Worm (Caenorhabditis elegans): ENCODE measurements around the gene R05H5.7.

The R05H5.7 gene

DNA sequence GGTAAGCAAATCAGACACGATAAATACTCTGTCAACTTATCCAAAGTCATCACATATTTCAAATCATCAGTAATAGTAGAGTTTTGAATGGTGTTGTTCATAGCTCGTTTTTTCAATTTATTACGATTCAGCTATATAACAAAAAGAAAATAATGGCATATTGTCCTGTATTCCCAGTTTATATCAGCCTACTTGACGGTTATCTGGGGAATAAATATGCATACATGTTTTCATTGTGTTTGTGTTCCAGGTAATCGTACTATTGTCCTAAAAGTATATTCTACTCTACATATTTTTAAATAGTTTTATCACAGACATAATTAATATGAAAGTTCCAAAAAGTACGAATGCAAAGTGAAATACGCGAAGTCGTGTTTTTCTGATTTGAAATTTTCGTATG, 4.5 kb upstream of the R05H5.7 start, which contains the start of gene srd-2:
TSS of gene srd-2 (minus strand) at position 101 of the 400 bp plus-strand sequence.
- TF ChIP-seq dao-5 (tag; optimal IDR thresholded peaks at IDR 0.05) = no peak
- no peak for TF ChIP-seq W03F9.2 (tag; optimal IDR thresholded peaks at IDR 0.05)
- TF ChIP-seq him-1 (tag; optimal IDR thresholded peaks at IDR 0.05) = no peak

DNA sequence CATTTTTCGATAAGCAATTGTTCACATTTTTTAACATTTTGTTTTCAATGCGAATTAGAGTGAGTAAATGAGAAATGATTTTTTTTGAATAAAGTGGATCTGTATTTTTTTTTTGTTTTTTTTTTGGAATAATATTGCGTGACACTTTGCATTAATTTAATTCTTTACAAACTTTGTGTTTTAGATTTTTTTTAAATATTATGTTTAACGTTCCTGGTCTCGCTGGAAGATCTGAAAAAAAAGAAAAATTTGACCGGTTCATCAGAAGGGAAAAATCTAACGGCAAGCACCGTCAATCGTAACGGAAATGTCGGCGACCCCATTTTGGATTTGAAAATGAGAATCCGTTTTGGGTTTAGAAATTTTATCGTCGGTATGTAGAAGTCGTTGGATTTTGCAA, 2.9 kb upstream of the R05H5.7 start, which contains the start of gene cdc-25.4:
TSS of gene cdc-25.4 (minus strand) at position 101 of the 400 bp plus-strand sequence.
- TF ChIP-seq dao-5 (tag; optimal IDR thresholded peaks at IDR 0.05) (no peak), him-1 (tag; optimal IDR thresholded peaks at IDR 0.05) (no peak), W03F9.2 (tag; optimal IDR thresholded peaks at IDR 0.05) (no peak)

DNA sequence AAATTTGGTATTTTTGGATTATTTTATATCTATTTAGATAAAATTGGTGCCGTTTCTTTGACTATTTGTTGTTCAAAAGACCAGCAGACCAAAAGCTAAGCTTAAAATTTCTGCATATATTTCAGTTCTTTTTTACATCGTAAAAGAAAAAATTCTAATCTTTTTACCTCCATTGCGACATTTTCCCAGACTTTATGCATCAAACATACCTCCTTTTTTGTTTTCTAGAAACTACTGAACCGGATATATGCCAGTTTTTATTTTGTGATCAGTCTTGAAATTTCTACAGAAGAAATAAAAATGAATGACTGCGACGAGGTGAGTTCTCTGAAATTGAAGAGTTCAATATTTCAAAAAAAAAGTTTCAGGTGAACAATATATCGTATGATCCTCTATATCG, 2.3 kb downstream of the R05H5.7 start, which contains the start of gene srb-6:
TSS of gene srb-6 (plus strand) at position 301 of the 400 bp plus-strand sequence.
- TF ChIP-seq dao-5 (tag; optimal IDR thresholded peaks at IDR 0.05) (no peak), him-1 (tag; optimal IDR thresholded peaks at IDR 0.05) (no peak), W03F9.2 (tag; optimal IDR thresholded peaks at IDR 0.05) (no peak)

DNA sequence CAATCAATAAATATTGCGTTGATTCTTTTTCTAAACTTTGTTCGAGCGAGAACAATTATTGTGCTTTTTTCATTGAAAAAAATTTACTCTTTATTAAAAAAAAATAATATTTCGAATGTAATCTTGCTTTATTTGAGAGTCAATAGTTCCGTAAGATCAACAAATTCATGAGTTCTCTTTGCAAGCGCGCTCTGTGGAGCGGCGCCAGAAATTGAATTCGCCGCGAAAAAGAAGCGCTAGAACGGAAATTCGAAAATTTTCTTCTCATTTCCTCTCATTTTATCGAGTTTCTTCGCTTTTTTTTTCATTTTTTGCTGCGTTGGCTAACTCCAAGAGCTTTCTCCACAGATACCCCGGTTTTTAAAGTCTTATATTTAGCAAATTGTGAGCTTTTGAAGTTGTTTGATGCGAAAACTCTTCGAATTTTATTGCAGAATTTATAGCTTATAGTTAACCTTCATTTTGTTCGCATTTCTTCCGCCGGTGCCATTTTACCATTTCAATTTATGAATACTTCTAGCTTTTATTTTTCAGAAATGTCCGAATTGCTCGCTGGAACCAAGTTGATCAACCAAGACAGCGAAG, 4.9 kb downstream of the R05H5.7 start, which contains the start of gene R05H5.3:
TSS of gene R05H5.3 (plus strand) at position 535 of the 585 bp plus-strand sequence.
- peak; percentile 49 for TF ChIP-seq W03F9.2 (tag; optimal IDR thresholded peaks at IDR 0.05)
- TF ChIP-seq dao-5 (tag; optimal IDR thresholded peaks at IDR 0.05) = no peak
- TF ChIP-seq him-1 (tag; optimal IDR thresholded peaks at IDR 0.05) = peak; percentile 16

DNA sequence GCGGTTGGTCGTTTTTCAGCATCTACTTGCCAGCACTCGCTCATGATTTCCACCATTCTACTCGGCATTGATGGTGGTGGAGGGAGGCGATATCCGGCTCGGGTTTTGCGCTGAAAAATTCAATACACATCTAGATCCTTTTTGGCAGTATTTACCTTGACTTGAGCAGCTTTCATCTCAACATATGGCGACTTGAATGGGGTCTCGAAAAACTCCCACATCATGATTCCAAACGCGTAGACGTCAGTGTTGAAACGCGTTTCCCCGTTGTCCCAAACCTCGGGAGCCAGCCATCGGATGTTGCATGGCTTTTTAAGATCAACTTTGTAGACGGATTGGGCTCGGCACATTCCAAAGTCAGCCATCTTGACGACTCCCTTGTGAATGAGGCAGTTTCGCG, 6.2 kb downstream of the R05H5.7 start:
- no peak for TF ChIP-seq dao-5 (tag; optimal IDR thresholded peaks at IDR 0.05)
- no peak for TF ChIP-seq him-1 (tag; optimal IDR thresholded peaks at IDR 0.05)
- TF ChIP-seq W03F9.2 (tag; optimal IDR thresholded peaks at IDR 0.05) = no peak

DNA sequence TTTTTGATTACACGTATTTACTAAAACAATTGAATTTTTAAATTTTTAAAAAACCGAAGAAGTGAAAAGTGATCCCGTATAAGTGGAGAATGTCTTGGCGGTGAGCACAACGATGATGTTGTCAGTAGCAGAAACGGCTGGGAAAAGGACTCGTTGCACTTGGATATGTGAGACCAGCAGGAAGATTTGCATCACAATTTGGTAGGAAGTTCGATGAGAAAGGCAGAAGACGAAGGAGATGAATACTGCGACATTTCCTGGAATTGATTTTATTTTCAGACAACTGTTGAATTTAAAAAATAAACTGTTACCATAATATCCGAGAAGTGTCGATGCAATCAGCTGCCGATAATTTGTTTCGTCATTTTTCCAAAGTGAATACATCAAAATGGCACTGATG, 7.6 kb downstream of the R05H5.7 start, which contains the start of gene R05H5.4:
TSS of gene R05H5.4 (minus strand) at position 101 of the 400 bp plus-strand sequence.
- no peak for TF ChIP-seq W03F9.2 (tag; optimal IDR thresholded peaks at IDR 0.05)
- no peak for TF ChIP-seq him-1 (tag; optimal IDR thresholded peaks at IDR 0.05)
- no peak for TF ChIP-seq dao-5 (tag; optimal IDR thresholded peaks at IDR 0.05)

DNA sequence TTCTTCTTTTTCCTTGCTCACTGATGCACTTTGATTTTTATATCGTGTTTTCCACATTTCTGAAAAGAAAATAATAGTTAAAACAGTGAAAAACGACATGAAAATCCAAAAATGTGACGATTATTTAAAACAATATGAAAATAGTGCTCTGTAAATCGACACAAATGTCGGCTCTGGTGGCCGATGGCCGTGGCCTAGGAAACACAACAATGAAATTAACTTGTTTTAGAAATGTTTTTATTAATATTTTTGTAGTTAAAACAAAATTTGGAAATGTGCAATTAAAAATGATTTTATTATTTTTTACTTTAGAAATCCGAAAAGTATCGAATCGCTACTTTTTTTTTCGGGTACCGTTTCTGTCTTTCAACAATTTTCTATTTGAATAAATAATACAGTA, 8.5 kb downstream of the R05H5.7 start, which contains the start of gene arv-1:
TSS of gene arv-1 (minus strand) at position 65 of the 400 bp plus-strand sequence.
- TF ChIP-seq dao-5 (tag; optimal IDR thresholded peaks at IDR 0.05) (no peak), him-1 (tag; optimal IDR thresholded peaks at IDR 0.05) (peak; percentile 34), W03F9.2 (tag; optimal IDR thresholded peaks at IDR 0.05) (peak; percentile 74)

DNA sequence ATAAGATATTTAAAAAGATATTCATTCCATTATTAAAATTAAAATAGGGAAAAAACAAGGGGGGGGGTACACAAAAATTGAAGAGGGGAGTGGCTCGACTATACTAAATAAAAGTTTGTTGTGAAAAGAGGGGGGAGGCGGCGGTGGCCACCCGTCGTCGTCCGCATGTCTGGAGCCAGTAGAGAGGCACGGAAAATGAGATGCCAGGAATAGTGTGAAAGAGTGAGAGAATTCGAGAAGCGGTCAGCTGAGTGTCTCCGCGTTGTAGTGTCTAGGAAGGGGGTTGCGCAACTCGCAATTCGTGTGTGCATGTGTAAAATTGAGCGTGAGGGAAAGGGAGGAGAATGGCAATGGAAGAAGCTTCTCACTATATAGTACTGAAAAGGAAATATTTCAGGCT, 10.0 kb downstream of the R05H5.7 start:
- TF ChIP-seq W03F9.2 (tag; optimal IDR thresholded peaks at IDR 0.05) = no peak
- no peak for TF ChIP-seq dao-5 (tag; optimal IDR thresholded peaks at IDR 0.05)
- TF ChIP-seq him-1 (tag; optimal IDR thresholded peaks at IDR 0.05) = no peak

DNA sequence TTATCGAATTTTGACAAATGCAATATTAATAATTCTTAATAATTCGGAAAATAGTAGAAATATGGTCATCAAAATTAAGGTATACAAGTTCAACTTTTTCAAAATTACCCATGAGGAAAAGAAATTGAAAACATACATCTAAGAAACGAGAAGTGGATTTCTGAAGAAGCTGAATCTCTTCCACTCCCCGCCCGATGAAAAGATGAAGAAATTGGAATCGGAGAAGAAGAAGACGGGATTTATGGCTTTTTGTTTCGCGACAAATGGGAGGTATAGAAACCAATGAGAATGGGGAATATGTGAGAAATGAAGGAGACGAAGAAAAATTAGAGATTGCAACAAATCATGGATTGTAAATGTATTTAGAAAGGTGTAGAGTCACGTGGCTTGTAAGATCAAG, 10.8 kb downstream of the R05H5.7 start:
- TF ChIP-seq dao-5 (tag; optimal IDR thresholded peaks at IDR 0.05) = no peak
- TF ChIP-seq W03F9.2 (tag; optimal IDR thresholded peaks at IDR 0.05) = no peak
- no peak for TF ChIP-seq him-1 (tag; optimal IDR thresholded peaks at IDR 0.05)

DNA sequence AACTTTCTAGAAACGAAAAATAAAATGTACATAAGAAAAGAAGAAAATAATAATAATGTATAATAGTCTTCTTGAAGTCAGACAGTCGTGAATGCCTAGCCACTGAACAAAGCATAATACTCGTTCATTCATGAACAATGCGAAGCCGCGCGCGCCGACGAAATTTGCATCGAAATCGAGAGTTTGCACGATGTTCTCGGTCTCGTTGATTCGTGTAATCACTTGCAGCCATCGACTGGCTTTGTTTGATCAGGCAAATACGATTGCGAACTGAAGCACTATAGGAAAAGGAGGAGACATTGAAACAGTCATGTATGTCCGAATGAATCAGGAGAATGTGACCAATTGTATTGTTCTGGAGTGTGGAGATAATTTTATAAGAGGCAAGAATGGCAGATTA, 11.5 kb downstream of the R05H5.7 start:
- TF ChIP-seq W03F9.2 (tag; optimal IDR thresholded peaks at IDR 0.05) (no peak), dao-5 (tag; optimal IDR thresholded peaks at IDR 0.05) (no peak), him-1 (tag; optimal IDR thresholded peaks at IDR 0.05) (no peak)

DNA sequence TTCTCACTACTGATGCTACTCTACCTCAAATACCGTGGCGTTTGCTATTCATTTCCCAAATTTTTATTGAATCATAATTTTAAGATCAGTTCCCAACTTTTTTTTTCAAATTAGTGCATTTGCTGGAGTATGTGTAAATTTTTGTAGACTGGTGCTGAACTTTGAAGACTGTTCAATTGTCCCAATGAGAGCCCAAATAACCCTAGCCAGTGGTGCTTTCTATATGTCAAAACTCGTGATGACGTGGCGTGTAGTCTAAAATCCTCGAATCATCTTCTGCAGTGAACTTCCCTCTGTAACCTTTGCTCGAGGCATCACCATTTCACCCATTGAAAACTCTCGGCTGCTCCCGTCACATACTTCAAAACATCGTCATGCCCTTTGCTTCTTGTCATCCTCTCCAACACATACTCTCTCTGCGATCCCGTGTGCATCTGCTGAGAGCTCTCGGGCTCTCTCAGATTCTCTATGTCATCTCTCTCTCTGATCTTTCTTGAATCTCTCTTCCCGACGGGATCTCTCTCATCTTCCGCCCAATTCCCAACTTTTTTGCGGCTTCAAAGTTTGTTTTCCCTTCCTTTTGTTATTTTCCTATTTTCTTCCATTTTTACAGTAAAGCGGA, 12.2 kb downstream of the R05H5.7 start:
- TF ChIP-seq him-1 (tag; optimal IDR thresholded peaks at IDR 0.05) = no peak
- no peak for TF ChIP-seq dao-5 (tag; optimal IDR thresholded peaks at IDR 0.05)
- no peak for TF ChIP-seq W03F9.2 (tag; optimal IDR thresholded peaks at IDR 0.05)

DNA sequence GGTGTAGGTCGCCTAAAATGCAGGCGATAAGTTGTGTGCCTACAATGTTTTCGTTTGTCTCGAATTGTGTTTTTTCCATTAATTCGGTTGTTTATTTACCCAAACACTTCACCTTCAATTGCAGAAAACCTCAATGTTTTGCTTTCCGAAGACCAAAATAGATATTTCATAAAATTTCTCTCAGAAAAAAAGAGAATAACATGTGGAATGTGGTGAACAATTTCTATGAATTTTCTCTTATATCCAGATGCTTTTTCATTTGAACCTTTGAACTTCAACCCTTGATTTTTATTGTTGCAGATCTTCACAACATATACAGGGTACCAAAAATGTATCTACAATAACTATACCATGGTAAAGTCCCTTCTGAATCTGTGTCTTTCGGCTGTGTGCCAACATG, 14.1 kb downstream of the R05H5.7 start, which contains the start of gene T01E8.1:
TSS of gene T01E8.1 (plus strand) at position 301 of the 400 bp plus-strand sequence.
- no peak for TF ChIP-seq him-1 (tag; optimal IDR thresholded peaks at IDR 0.05)
- TF ChIP-seq dao-5 (tag; optimal IDR thresholded peaks at IDR 0.05) = no peak
- TF ChIP-seq W03F9.2 (tag; optimal IDR thresholded peaks at IDR 0.05) = no peak

DNA sequence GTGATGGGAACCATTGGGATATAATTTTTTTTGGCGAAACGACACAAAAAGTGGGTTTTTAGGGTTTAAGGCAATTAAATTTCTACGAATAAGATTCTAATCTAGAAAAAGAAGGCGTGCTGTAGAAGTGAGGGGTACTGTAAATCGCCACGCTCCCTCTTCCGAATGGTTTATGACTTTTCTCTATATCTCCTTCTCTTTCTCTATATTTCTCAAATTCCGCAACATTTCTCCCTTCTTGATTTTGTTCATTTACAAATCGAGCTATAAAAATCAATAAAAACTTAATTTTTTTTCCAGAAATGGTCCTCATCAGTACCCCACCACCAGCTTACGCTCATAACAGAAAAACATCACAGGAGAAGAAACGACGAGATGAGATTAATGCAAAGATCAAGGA, 25.9 kb downstream of the R05H5.7 start, which contains the start of gene ref-1:
TSS of gene ref-1 (plus strand) at position 301 of the 400 bp plus-strand sequence.
- no peak for TF ChIP-seq dao-5 (tag; optimal IDR thresholded peaks at IDR 0.05)

DNA sequence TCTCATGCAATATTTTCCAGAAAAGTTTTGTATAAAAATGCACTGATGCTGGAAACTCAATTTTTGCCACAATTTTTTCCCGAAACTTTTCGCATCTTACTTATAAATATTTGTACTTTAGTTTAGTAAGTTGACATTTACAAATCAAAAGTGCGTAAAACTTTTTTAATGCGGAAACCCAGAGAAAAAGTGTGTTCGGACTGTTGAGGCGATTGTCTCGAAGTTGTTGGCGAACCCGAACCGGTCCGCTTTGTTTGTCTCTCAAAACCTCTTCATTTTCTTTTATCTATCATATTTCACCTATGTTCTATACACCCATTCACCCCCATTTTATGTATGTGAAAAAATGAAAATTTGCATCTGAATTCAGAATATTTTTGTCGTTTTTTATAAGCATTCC, 28.3 kb downstream of the R05H5.7 start:
- TF ChIP-seq W03F9.2 (tag; optimal IDR thresholded peaks at IDR 0.05) (no peak), dao-5 (tag; optimal IDR thresholded peaks at IDR 0.05) (no peak), him-1 (tag; optimal IDR thresholded peaks at IDR 0.05) (no peak)
